Worm (Caenorhabditis elegans): Measurements from ENCODE around the gene mtss-1.

mtss-1 gene

ce11 chrIII:8739126-8739525 lies 29.0 kb upstream of the mtss-1 start:
- no peak for TF ChIP-seq egrh-3 (GFP tag; IDR thresholded peaks at IDR 0.05)
- TF ChIP-seq snpc-3.4 (tag; optimal IDR thresholded peaks at IDR 0.05): no peak
- peak; percentile 64 for TF ChIP-seq lin-40 (tag; optimal IDR thresholded peaks at IDR 0.05)
- no peak for TF ChIP-seq bed-2 (GFP tag; IDR thresholded peaks at IDR 0.05)
- peak; percentile 83 for TF ChIP-seq ztf-26 (tag; optimal IDR thresholded peaks at IDR 0.05)
- TF ChIP-seq dpl-1 (GFP tag; optimal IDR thresholded peaks at IDR 0.05): no peak
- TF ChIP-seq Y53G8AR.9 (GFP tag; conservative IDR thresholded peaks at IDR 0.05): no peak
- TF ChIP-seq hmg-1.2 (GFP tag; IDR thresholded peaks at IDR 0.05): peak; percentile 23; the same call in 1 of the 2 replicates
- no peak for TF ChIP-seq lin-54 (GFP tag; optimal IDR thresholded peaks at IDR 0.05)
- no peak for TF ChIP-seq atf-7 (tag; optimal IDR thresholded peaks at IDR 0.05)
- no peak for TF ChIP-seq lag-1 (GFP tag; IDR thresholded peaks at IDR 0.05)
- peak; percentile 44 for TF ChIP-seq attf-5 (GFP tag; optimal IDR thresholded peaks at IDR 0.05)
- no peak for TF ChIP-seq ztf-25 (GFP tag; IDR thresholded peaks at IDR 0.05)
- TF ChIP-seq let-607 (tag; optimal IDR thresholded peaks at IDR 0.05): peak in 1 of 2 experiments; percentile 45
- TF ChIP-seq tbp1 (GFP tag; optimal IDR thresholded peaks at IDR 0.05): peak; percentile 30
- no peak for TF ChIP-seq cebp-1 (GFP tag; IDR thresholded peaks at IDR 0.05)
- TF ChIP-seq cebp-1 (tag; optimal IDR thresholded peaks at IDR 0.05): peak; percentile 47
- TF ChIP-seq F23B12.7 (tag; optimal IDR thresholded peaks at IDR 0.05; ENCODE audit: insufficient read depth): peak; percentile 40
- TF ChIP-seq nhr-179 (tag; optimal IDR thresholded peaks at IDR 0.05): no peak
- no peak for TF ChIP-seq madf-6 (GFP tag; IDR thresholded peaks at IDR 0.05)
- TF ChIP-seq dox-1 (GFP tag; IDR thresholded peaks at IDR 0.05): peak; percentile 35; the same call in 1 of the 2 replicates
- TF ChIP-seq F49E8.2 (tag; optimal IDR thresholded peaks at IDR 0.05; ENCODE audit: insufficient read depth): no peak
- 0 out of 2 replicates have a peak, but pooled peaks have one; percentile 28 for TF ChIP-seq ekl-4 (GFP tag; IDR thresholded peaks at IDR 0.05)
- no peak for TF ChIP-seq unc-130 (GFP tag; optimal IDR thresholded peaks at IDR 0.05)
- TF ChIP-seq egl-44 (GFP tag; IDR thresholded peaks at IDR 0.05): no peak
- TF ChIP-seq K11D2.4 (GFP tag; IDR thresholded peaks at IDR 0.05): 0 out of 2 replicates have a peak, but pooled peaks have one; percentile 15
- no peak for TF ChIP-seq lsl-1 (GFP tag; optimal IDR thresholded peaks at IDR 0.05)
- TF ChIP-seq ztf-18 (tag; optimal IDR thresholded peaks at IDR 0.05): no peak
- no peak for TF ChIP-seq ztf-6 (GFP tag; IDR thresholded peaks at IDR 0.05)
- TF ChIP-seq repo-1 (tag; optimal IDR thresholded peaks at IDR 0.05): no peak
- TF ChIP-seq nhr-80 (tag; optimal IDR thresholded peaks at IDR 0.05): peak; percentile 89
- peak; percentile 73 for TF ChIP-seq somi-1 (GFP tag; optimal IDR thresholded peaks at IDR 0.05)

- TF ChIP-seq nhr-179 (tag; optimal IDR thresholded peaks at IDR 0.05): no peak
- 0 out of 2 replicates have a peak, but pooled peaks have one; percentile 46 for TF ChIP-seq F37B4.10 (GFP tag; IDR thresholded peaks at IDR 0.05)
Observed at ce11 chrIII:8739786-8740185, 28.3 kb upstream of the mtss-1 start.

ce11 chrIII:8741276-8741860 lies 26.7 kb upstream of the mtss-1 start, which contains the start of gene pdhk-2:
pdhk-2 (minus strand) TSS chrIII:8741412.
- TF ChIP-seq B0019.2 (GFP tag; conservative IDR thresholded peaks at IDR 0.05) (no peak), nhr-90 (tag; optimal IDR thresholded peaks at IDR 0.05) (peak; percentile 25), F52B5.7 (tag; optimal IDR thresholded peaks at IDR 0.05) (no peak), rec-8 (tag; optimal IDR thresholded peaks at IDR 0.05) (no peak), ztf-18 (tag; optimal IDR thresholded peaks at IDR 0.05) (peak; percentile 99), rpc-1 (optimal IDR thresholded peaks at IDR 0.05) (no peak), rpc-1 (tag; optimal IDR thresholded peaks at IDR 0.05) (no peak), akir-1 (GFP tag; optimal IDR thresholded peaks at IDR 0.05) (no peak), somi-1 (GFP tag; optimal IDR thresholded peaks at IDR 0.05) (peak; percentile 82), hsf-1 (GFP tag; IDR thresholded peaks at IDR 0.05) (peak; percentile 70), mxl-1 (tag; optimal IDR thresholded peaks at IDR 0.05) (no peak), Y79H2A.3 (GFP tag; conservative IDR thresholded peaks at IDR 0.05) (0 out of 2 replicates have a peak, but pooled peaks have one; percentile 45), snpc-3.4 (tag; optimal IDR thresholded peaks at IDR 0.05) (no peak), ztf-3 (GFP tag; optimal IDR thresholded peaks at IDR 0.05) (no peak), nhr-80 (tag; optimal IDR thresholded peaks at IDR 0.05) (peak; percentile 79), ceh-27 (GFP tag; optimal IDR thresholded peaks at IDR 0.05) (peak; percentile 91), chd-7 (tag; optimal IDR thresholded peaks at IDR 0.05) (peak; percentile 69), pbrm-1 (GFP tag; IDR thresholded peaks at IDR 0.05) (peak; percentile 89)
